Fruit fly (Drosophila melanogaster) whole organism, pupa: ENCODE data around the gene Polr1E.

ENCODE experiments used
- CG10348 ChIP-seq: fragments of 200-800 bp; sonication (Bioruptor generic); IDR thresholded peaks from 2 replicates; pipeline ENCODE4 v1.3.6; 2022; ENCODE audit warnings: missing biosample characterization, missing genetic modification characterization
- CG12605 ChIP-seq: fragments of 200-800 bp; sonication (Bioruptor generic); IDR thresholded peaks from 2 replicates; pipeline ENCODE4 v1.3.6; 2022; ENCODE audit warnings: missing biosample characterization, missing genetic modification characterization
- CG13204 ChIP-seq: fragments of 200-800 bp; sonication (Bioruptor generic); optimal IDR thresholded peaks from 2 replicates; lab custom pipeline; 2018; ENCODE audit warnings: missing biosample characterization, mild to moderate bottlenecking, missing genetic modification characterization, moderate library complexity
- CG14655 ChIP-seq: fragments of 200-800 bp; sonication (Bioruptor generic); optimal IDR thresholded peaks from 3 replicates; lab custom pipeline; 2017; ENCODE audit warnings: mild to moderate bottlenecking, missing biosample characterization, missing genetic modification reagents, missing genetic modification characterization
- CG15710 ChIP-seq: fragments of 200-800 bp; sonication (Bioruptor generic); optimal IDR thresholded peaks from 2 replicates; lab custom pipeline; 2018; ENCODE audit warnings: missing biosample characterization, mild to moderate bottlenecking, missing genetic modification characterization, moderate library complexity
- CG17806 ChIP-seq: fragments of 200-800 bp; sonication (Bioruptor generic); optimal IDR thresholded peaks from 2 replicates; lab custom pipeline; 2018; ENCODE audit warnings: missing biosample characterization, mild to moderate bottlenecking, missing genetic modification characterization, moderate library complexity
- CG32121 ChIP-seq: fragments of 200-800 bp; sonication (Bioruptor generic); IDR thresholded peaks from 2 replicates; pipeline ENCODE4 v1.3.6; 2022; ENCODE audit warnings: missing biosample characterization, missing genetic modification characterization
- CG34367 ChIP-seq: fragments of 200-800 bp; sonication (Bioruptor generic); optimal IDR thresholded peaks from 2 replicates; lab custom pipeline; 2018; ENCODE audit warnings: missing biosample characterization, mild to moderate bottlenecking, missing genetic modification characterization
- CG4496 ChIP-seq: fragments of 200-800 bp; sonication (Bioruptor generic); IDR thresholded peaks from 3 replicates; pipeline ENCODE4 v1.3.6; 2022; ENCODE audit warnings: missing biosample characterization, missing genetic modification characterization
- CG8159 ChIP-seq: fragments of 200-800 bp; sonication (Bioruptor generic); optimal IDR thresholded peaks from 3 replicates; lab custom pipeline; 2018; ENCODE audit warnings: missing biosample characterization, mild to moderate bottlenecking, missing genetic modification characterization, moderate library complexity
- CG8301 ChIP-seq: fragments of 200-800 bp; sonication (Bioruptor generic); optimal IDR thresholded peaks from 2 replicates; lab custom pipeline; 2018; ENCODE audit warnings: missing biosample characterization, mild to moderate bottlenecking, missing genetic modification characterization
- CG9948 ChIP-seq: fragments of 200-800 bp; sonication (Bioruptor generic); optimal IDR thresholded peaks from 2 replicates; lab custom pipeline; 2018; ENCODE audit warnings: missing biosample characterization, mild to moderate bottlenecking, missing genetic modification characterization, moderate library complexity
- D1 ChIP-seq: fragments of 200-800 bp; sonication (Bioruptor generic); optimal IDR thresholded peaks from 2 replicates; lab custom pipeline; 2018; ENCODE audit warnings: missing biosample characterization, mild to moderate bottlenecking, missing genetic modification characterization, moderate library complexity
- EcR ChIP-seq: fragments of 200-800 bp; sonication (Bioruptor generic); optimal IDR thresholded peaks from 3 replicates; lab custom pipeline; 2019; ENCODE audit warnings: missing biosample characterization, missing genetic modification characterization, mild to moderate bottlenecking, moderate library complexity, missing genetic modification reagents
- Ets98B ChIP-seq: fragments of 200-800 bp; sonication (Bioruptor generic); IDR thresholded peaks from 2 replicates; pipeline ENCODE4 v1.3.6; 2022; ENCODE audit warnings: missing biosample characterization, missing genetic modification characterization
- Pif1A ChIP-seq: fragments of 200-800 bp; sonication (Bioruptor generic); optimal IDR thresholded peaks from 3 replicates; lab custom pipeline; 2016; ENCODE audit warnings: missing biosample characterization, missing genetic modification characterization
- Pif1B ChIP-seq: fragments of 200-800 bp; sonication (Bioruptor generic); optimal IDR thresholded peaks from 3 replicates; lab custom pipeline; 2016; ENCODE audit warnings: missing biosample characterization, missing genetic modification characterization
- Snoo ChIP-seq: fragments of 200-800 bp; sonication (Bioruptor generic); optimal IDR thresholded peaks from 3 replicates; lab custom pipeline; 2017; ENCODE audit warnings: missing biosample characterization, mild to moderate bottlenecking, missing genetic modification characterization, inconsistent platforms
- fd96Ca ChIP-seq: fragments of 200-800 bp; sonication (Bioruptor generic); IDR thresholded peaks from 3 replicates; pipeline ENCODE4 v1.3.6; 2022; ENCODE audit warnings: missing biosample characterization, missing genetic modification characterization
- gl ChIP-seq: fragments of 200-800 bp; sonication (Bioruptor generic); optimal IDR thresholded peaks from 2 replicates; lab custom pipeline; 2018; ENCODE audit warnings: missing biosample characterization, mild to moderate bottlenecking, missing genetic modification characterization
- rn ChIP-seq: fragments of 200-800 bp; sonication (Bioruptor generic); IDR thresholded peaks from 2 replicates; pipeline ENCODE4 v1.3.6; 2022; ENCODE audit warnings: missing biosample characterization, missing genetic modification characterization

Polr1E gene

dm6 chr3R:18312761-18313160, 11.2 kb upstream of the Polr1E start:
- TF ChIP-seq CG4496 (GFP tag; lab: Robert Waterston, UW), result no peak
- no peak for TF ChIP-seq Ets98B
- TF ChIP-seq EcR, result no peak
- no peak for TF ChIP-seq CG17806 (tag; lab: Kevin White, UChicago)
- TF ChIP-seq CG34367, result no peak
- no peak for TF ChIP-seq Pif1B (GFP tag; lab: Kevin White, UChicago)
- peak; percentile 24 for TF ChIP-seq Pif1A
- TF ChIP-seq Snoo, result no peak
- TF ChIP-seq CG9948, result no peak
- TF ChIP-seq fd96Ca (GFP tag; lab: Robert Waterston, UW), result 0 out of 3 replicates have a peak, but pooled peaks have one; percentile 7
- TF ChIP-seq D1, result no peak
- no peak for TF ChIP-seq CG12605 (GFP tag; lab: Robert Waterston, UW)
- no peak for TF ChIP-seq CG13204 (GFP tag; lab: Kevin White, UChicago)
- no peak for TF ChIP-seq rn (GFP tag; lab: Robert Waterston, UW)
- no peak for TF ChIP-seq CG15710 (tag; lab: Kevin White, UChicago)
- TF ChIP-seq CG14655 (GFP tag; lab: Kevin White, UChicago), result peak; percentile 19
- TF ChIP-seq CG8159 (tag; lab: Kevin White, UChicago), result peak; percentile 7
- TF ChIP-seq gl (tag; lab: Kevin White, UChicago), result no peak
- no peak for TF ChIP-seq CG8301 (tag; lab: Kevin White, UChicago)
- no peak for TF ChIP-seq CG32121

DNA sequence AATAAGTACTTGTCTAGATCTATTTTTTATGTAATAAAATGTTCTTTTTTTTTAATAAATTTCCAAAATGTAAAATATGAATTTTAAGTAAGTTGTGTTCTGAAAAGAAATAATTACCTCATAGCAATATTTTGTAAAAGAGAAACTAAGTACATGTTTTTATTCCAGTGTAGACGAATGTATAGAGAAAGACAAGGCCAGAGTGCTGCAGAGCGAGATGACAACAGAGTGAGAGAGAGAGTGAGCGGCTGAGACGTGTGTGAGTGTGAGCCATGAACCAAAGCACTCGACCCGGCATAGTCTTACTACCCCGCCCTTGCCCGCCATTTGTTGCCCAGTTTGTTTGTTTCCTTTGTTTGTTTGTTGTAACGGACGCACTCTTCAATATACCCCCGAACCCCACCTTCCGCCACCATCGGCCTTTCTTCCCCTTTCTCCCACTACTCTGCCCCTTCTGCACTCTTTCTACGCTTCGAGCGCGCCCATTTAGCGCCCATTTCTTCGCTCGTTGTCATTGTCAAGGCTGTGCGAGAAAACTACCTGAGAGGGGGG, 9.9 kb upstream of the Polr1E start:
- TF ChIP-seq Snoo (no peak), Pif1A (no peak), rn (GFP tag; lab: Robert Waterston, UW) (no peak), Pif1B (GFP tag; lab: Kevin White, UChicago) (no peak), CG32121 (0 out of 2 replicates have a peak, but pooled peaks have one; percentile 26), fd96Ca (GFP tag; lab: Robert Waterston, UW) (peak; percentile 70; the same call in 2 of the 3 replicates), CG8301 (tag; lab: Kevin White, UChicago) (peak; percentile 13), CG12605 (GFP tag; lab: Robert Waterston, UW) (0 out of 2 replicates have a peak, but pooled peaks have one; percentile 13), CG8159 (tag; lab: Kevin White, UChicago) (peak; percentile 74), EcR (peak; percentile 84), CG14655 (GFP tag; lab: Kevin White, UChicago) (peak; percentile 34), CG9948 (peak; percentile 49), gl (tag; lab: Kevin White, UChicago) (peak; percentile 42), D1 (no peak), CG4496 (GFP tag; lab: Robert Waterston, UW) (peak; percentile 76), CG34367 (peak; percentile 8), CG17806 (tag; lab: Kevin White, UChicago) (no peak), CG15710 (tag; lab: Kevin White, UChicago) (peak; percentile 60), CG10348 (GFP tag; lab: Robert Waterston, UW) (0 out of 2 replicates have a peak, but pooled peaks have one; percentile 18), CG13204 (GFP tag; lab: Kevin White, UChicago) (peak; percentile 85), Ets98B (peak; percentile 47; the same call in 1 of the 2 replicates)

DNA sequence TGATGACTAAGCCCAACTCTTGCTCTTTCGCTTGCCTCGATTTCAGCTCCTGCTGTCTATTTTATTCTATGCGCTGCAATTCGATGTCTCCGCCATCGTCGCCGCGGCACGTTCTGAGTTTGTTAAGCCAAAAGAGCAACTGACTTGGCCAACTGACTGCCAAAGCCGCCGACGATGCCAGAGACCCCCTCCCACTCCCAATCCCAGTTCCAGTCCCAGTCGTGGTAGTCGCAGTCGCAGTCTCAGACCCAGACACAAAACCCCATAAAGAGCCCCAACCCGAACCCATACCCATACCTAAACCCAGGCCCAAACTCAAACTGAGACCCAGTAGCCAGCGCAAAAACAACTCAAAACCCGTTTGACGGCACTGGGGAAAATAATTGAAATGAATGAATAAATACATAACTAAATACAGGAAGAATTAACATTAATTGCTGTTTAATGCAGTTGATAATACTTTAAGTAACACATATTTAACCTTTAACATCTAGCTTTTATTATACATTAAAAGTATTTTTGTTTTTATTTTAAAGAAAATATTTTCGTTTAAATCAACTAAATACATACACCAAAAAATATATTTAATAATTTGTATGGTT, 9.3 kb upstream of the Polr1E start:
- TF ChIP-seq CG8159 (tag; lab: Kevin White, UChicago) (peak; percentile 76), CG4496 (GFP tag; lab: Robert Waterston, UW) (peak; percentile 59; the same call in 2 of the 3 replicates), Pif1B (GFP tag; lab: Kevin White, UChicago) (no peak), EcR (peak; percentile 28), CG15710 (tag; lab: Kevin White, UChicago) (peak; percentile 66), CG34367 (no peak), CG10348 (GFP tag; lab: Robert Waterston, UW) (no peak), CG13204 (GFP tag; lab: Kevin White, UChicago) (peak; percentile 32), rn (GFP tag; lab: Robert Waterston, UW) (no peak), CG17806 (tag; lab: Kevin White, UChicago) (peak; percentile 2), Ets98B (peak; percentile 50), CG8301 (tag; lab: Kevin White, UChicago) (no peak), CG12605 (GFP tag; lab: Robert Waterston, UW) (0 out of 2 replicates have a peak, but pooled peaks have one; percentile 11), fd96Ca (GFP tag; lab: Robert Waterston, UW) (peak; percentile 57; the same call in 1 of the 3 replicates), CG14655 (GFP tag; lab: Kevin White, UChicago) (no peak), Pif1A (no peak), Snoo (no peak), D1 (peak; percentile 33), CG32121 (0 out of 2 replicates have a peak, but pooled peaks have one; percentile 15), CG9948 (peak; percentile 64), gl (tag; lab: Kevin White, UChicago) (no peak)

DNA sequence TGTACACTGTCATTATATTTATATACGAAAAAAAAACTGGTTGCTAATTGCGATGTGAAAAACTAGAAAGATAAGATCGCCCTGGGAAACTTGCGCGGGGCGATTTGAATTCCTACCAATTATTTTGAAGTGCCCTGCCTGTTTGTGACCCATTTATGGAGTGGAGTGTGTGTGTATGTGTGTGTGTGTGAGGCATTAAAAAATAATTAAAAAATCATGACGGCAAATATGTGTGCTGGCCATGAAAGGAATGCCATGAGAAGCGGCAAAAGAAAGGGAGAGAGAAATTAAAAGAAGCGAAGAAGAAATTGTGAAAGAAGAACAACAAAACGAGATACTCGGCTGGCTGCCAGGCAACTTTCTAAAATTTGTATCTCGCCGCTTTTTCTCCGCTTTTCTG, 8.4 kb upstream of the Polr1E start:
- TF ChIP-seq CG8159 (tag; lab: Kevin White, UChicago) (no peak), CG17806 (tag; lab: Kevin White, UChicago) (no peak), rn (GFP tag; lab: Robert Waterston, UW) (no peak), CG4496 (GFP tag; lab: Robert Waterston, UW) (0 out of 3 replicates have a peak, but pooled peaks have one; percentile 7)

- TF ChIP-seq EcR (no peak), rn (GFP tag; lab: Robert Waterston, UW) (no peak), fd96Ca (GFP tag; lab: Robert Waterston, UW) (no peak), CG17806 (tag; lab: Kevin White, UChicago) (no peak)
- TF ChIP-seq, all 21 proteins: peak for 0
Measured at dm6 chr3R:18302749-18303148, 1.2 kb upstream of the Polr1E start, which contains the start of gene CG7126. Gene CG7126, minus strand, starts transcription at chr3R:18302849.
